Worm (Caenorhabditis elegans) whole organism, late embryonic: ENCODE measurements around the gene Y39A1A.20.

Experiments
- F13H6.1 ChIP-seq: sonication (generic microtip); optimal IDR thresholded peaks from 2 replicates; lab custom pipeline; 2016; ENCODE audit warnings: missing genetic modification characterization, missing compliant biosample characterization
- K02D7.2 ChIP-seq: sonication (generic microtip); optimal IDR thresholded peaks from 2 replicates; lab custom pipeline; 2017; ENCODE audit warnings: mild to moderate bottlenecking, missing genetic modification characterization, missing compliant biosample characterization
- ceh-6 ChIP-seq: fragments of 200-800 bp; sonication (Bioruptor generic); optimal IDR thresholded peaks from 2 replicates; lab custom pipeline; 2018; ENCODE audit warnings: mild to moderate bottlenecking, missing genetic modification characterization, missing compliant biosample characterization
- ceh-9 ChIP-seq: sonication (generic microtip); optimal IDR thresholded peaks from 2 replicates; lab custom pipeline; 2016; ENCODE audit warnings: mild to moderate bottlenecking, missing genetic modification characterization, inconsistent platforms, missing compliant biosample characterization
- eyg-1 ChIP-seq: sonication (generic microtip); optimal IDR thresholded peaks from 2 replicates; lab custom pipeline; 2016; ENCODE audit warnings: missing genotype, missing genetic modification characterization, missing compliant biosample characterization
- pag-3 ChIP-seq: sonication (generic microtip); optimal IDR thresholded peaks from 2 replicates; lab custom pipeline; 2016; ENCODE audit warnings: missing compliant biosample characterization, missing genetic modification characterization, borderline replicate concordance
- pros-1 ChIP-seq: fragments of 150-350 bp; optimal IDR thresholded peaks from 2 replicates; lab custom pipeline; 2014; ENCODE audit warnings: missing biosample characterization, missing genetic modification reagents, missing genetic modification characterization
- sdc-2 ChIP-seq: sonication (generic microtip); optimal IDR thresholded peaks from 2 replicates; lab custom pipeline; 2016; ENCODE audit warnings: missing genotype, missing genetic modification characterization, missing compliant biosample characterization
- unc-55 ChIP-seq: sonication (generic microtip); optimal IDR thresholded peaks from 2 replicates; lab custom pipeline; 2017; ENCODE audit warnings: missing biosample characterization, missing genetic modification reagents, missing genetic modification characterization
- unc-86 ChIP-seq: sonication (generic microtip); optimal IDR thresholded peaks from 2 replicates; lab custom pipeline; 2016; ENCODE audit warnings: missing genetic modification characterization, missing compliant biosample characterization

DNA sequence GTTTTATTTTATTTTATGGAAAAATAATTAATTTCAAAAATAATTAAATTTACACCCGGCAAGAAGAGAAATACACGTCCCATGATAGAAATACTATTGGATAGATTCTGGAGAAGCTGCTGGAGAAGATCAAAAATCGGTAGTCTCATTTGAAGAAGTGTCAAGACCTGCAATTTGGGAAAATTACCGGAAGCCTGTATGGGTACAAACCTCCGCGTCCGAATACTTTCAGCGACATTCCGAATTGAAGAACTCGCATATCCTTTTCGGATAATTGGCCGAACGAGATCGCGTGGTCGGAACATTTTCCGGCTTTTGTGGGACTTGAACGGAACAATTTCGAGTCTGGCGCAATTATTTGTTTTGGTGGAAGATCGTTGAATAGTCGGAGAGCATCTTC, 8.1 kb upstream of the Y39A1A.20 start:
- TF ChIP-seq F13H6.1 (tag; lab: Kevin White, UChicago) = no peak
- no peak for TF ChIP-seq eyg-1 (tag; lab: Kevin White, UChicago)
- TF ChIP-seq unc-55 (GFP tag; lab: Kevin White, UChicago) = no peak
- TF ChIP-seq pag-3 (tag; lab: Kevin White, UChicago) = no peak
- no peak for TF ChIP-seq ceh-6 (GFP tag; lab: Kevin White, UChicago)
- TF ChIP-seq sdc-2 (tag; lab: Kevin White, UChicago) = no peak
- no peak for TF ChIP-seq unc-86 (tag; lab: Kevin White, UChicago)
- TF ChIP-seq ceh-9 = no peak
- TF ChIP-seq pros-1 (tag; lab: Kevin White, UChicago) = no peak
- TF ChIP-seq K02D7.2 (tag; lab: Kevin White, UChicago) = no peak
